Worm (Caenorhabditis elegans) whole organism, L4/young adult: Measurements from ENCODE around the gene cnnm-1.

Experiments used
- W03F9.2 ChIP-seq: fragments of 150-350 bp; optimal IDR thresholded peaks from 2 replicates; lab custom pipeline; 2014; ENCODE audit warnings: missing biosample characterization, missing genetic modification characterization
- him-1 ChIP-seq: sonication (generic microtip); optimal IDR thresholded peaks from 2 replicates; lab custom pipeline; 2016; ENCODE audit warnings: missing genotype, missing genetic modification reagents, missing genetic modification characterization, missing compliant biosample characterization

- no peak for TF ChIP-seq W03F9.2 (tag; lab: Kevin White, UChicago)
- no peak for TF ChIP-seq him-1
These were observed 27.6 kb downstream of the cnnm-1 start for ce11 chrIV:17179071-17179470.
